Worm (Caenorhabditis elegans) whole organism, midembryonic: ENCODE data around the gene Y79H2A.3.

Source experiments
- T22C8.4 ChIP-seq: fragments of 200-800 bp; sonication (Bioruptor generic); IDR thresholded peaks from 2 replicates; pipeline ENCODE4 v1.3.6; 2022; ENCODE audit warnings: missing genetic modification characterization, missing compliant biosample characterization
- cog-1 ChIP-seq: sonication (generic microtip); optimal IDR thresholded peaks from 2 replicates; lab custom pipeline; 2016; ENCODE audit warnings: missing genetic modification characterization, missing compliant biosample characterization
- flt-1 ChIP-seq: fragments of 200-800 bp; sonication (Bioruptor generic); IDR thresholded peaks from 2 replicates; pipeline ENCODE4 v1.3.6; 2022; ENCODE audit warnings: missing genetic modification characterization, missing compliant biosample characterization
- klf-2 ChIP-seq: fragments of 200-800 bp; sonication (Bioruptor generic); conservative IDR thresholded peaks from 2 replicates; pipeline ENCODE4 v1.3.6; 2022; ENCODE audit warnings: missing genetic modification reagents, missing genetic modification characterization, missing compliant biosample characterization
- med-1 ChIP-seq: sonication (generic microtip); optimal IDR thresholded peaks from 2 replicates; lab custom pipeline; 2017; ENCODE audit warnings: missing genetic modification characterization, mild to moderate bottlenecking, missing compliant biosample characterization, antibody characterized with exemption, missing genetic modification reagents; ENCODE audit not compliant: insufficient read depth
- ref-1 ChIP-seq: fragments of 200-800 bp; sonication (Bioruptor generic); conservative IDR thresholded peaks from 2 replicates; pipeline ENCODE4 v1.3.6; 2022; ENCODE audit warnings: missing genetic modification reagents, missing genetic modification characterization, missing compliant biosample characterization
- tab-1 ChIP-seq: fragments of 200-800 bp; sonication (Bioruptor generic); IDR thresholded peaks from 2 replicates; pipeline ENCODE4 v1.3.6; 2022; ENCODE audit warnings: missing genetic modification characterization, missing compliant biosample characterization
- ztf-23 ChIP-seq: fragments of 200-800 bp; sonication (Bioruptor generic); IDR thresholded peaks from 2 replicates; pipeline ENCODE4 v1.3.6; 2022; ENCODE audit warnings: missing genetic modification reagents, missing genetic modification characterization, missing compliant biosample characterization
- ztf-29 ChIP-seq: fragments of 200-800 bp; sonication (Bioruptor generic); IDR thresholded peaks from 2 replicates; pipeline ENCODE4 v1.3.6; 2022; ENCODE audit warnings: missing genetic modification reagents, missing genetic modification characterization, missing compliant biosample characterization

Y79H2A.3 gene

DNA sequence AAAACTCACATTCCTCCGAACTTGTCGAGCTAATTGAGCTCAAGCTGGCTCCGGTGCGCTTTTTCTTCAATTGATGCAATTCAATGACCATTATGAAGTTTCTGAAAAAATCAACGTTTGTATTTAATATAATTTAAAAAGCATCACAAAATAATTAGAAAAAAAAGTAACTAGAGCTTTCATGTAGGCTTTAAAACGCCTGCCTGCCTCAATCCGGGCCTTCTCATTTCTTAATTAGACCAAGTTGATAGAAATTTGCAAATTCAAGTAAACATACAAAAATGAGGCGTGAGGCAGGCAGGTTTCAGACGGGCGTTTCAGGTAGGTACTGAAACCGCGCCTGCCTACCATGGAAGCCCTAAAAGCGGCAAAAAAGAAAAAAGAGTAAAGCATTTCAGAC lies 49.3 kb downstream of the Y79H2A.3 start, which contains the start of gene Y56A3A.33:
TSS of gene Y56A3A.33 (minus strand) at position 101 of the 400 bp plus-strand sequence.
- TF ChIP-seq tab-1 (GFP tag; lab: Robert Waterston, UW) (no peak), cog-1 (tag; lab: Kevin White, UChicago) (no peak), ref-1 (GFP tag; lab: Robert Waterston, UW) (no peak), klf-2 (GFP tag; lab: Robert Waterston, UW) (no peak), ztf-29 (GFP tag; lab: Robert Waterston, UW) (no peak), T22C8.4 (GFP tag; lab: Robert Waterston, UW) (no peak), flt-1 (GFP tag; lab: Robert Waterston, UW) (no peak), med-1 (no peak), ztf-23 (GFP tag; lab: Robert Waterston, UW) (no peak)

DNA sequence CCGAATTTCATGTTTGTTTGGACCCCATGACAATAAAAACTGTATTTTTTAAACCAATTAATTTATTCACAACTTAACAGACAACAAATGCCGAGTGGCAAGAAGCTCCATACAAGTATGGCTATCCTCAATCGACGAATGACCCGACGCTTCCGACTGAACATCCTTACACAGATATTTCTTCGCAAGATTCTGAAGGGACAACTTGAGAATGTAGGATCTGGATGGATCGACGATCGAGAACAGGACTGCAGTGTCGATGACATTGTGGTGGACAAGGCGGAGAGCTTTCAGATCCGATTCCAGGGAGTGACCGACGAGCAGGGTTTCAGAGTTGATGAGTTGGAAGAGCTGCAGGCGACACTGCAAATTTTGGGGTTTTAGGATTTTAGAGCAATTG lies 52.6 kb downstream of the Y79H2A.3 start:
- no peak for TF ChIP-seq ztf-29 (GFP tag; lab: Robert Waterston, UW)
- no peak for TF ChIP-seq T22C8.4 (GFP tag; lab: Robert Waterston, UW)

DNA sequence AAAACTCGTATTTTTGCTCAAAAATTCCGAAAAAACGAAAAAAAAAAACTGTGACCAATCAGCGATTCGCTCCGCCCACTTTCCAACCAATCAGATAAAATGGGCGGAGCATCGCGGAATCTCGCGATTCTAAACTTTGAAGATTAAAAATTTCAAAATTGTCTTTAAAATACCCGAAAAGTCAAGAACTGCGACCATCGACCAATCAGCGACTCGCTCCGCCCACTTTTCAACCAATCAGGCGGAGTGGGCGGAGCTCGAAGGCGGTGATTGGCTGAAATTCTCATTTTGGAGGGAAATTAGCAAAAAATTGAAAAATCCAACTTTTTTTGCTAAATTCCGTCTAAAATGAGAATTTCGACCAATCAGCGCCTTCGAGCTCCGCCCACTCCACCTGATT lies 56.3 kb downstream of the Y79H2A.3 start:
- TF ChIP-seq tab-1 (GFP tag; lab: Robert Waterston, UW) (no peak), med-1 (no peak), flt-1 (GFP tag; lab: Robert Waterston, UW) (no peak), T22C8.4 (GFP tag; lab: Robert Waterston, UW) (no peak), ref-1 (GFP tag; lab: Robert Waterston, UW) (no peak), ztf-23 (GFP tag; lab: Robert Waterston, UW) (no peak), klf-2 (GFP tag; lab: Robert Waterston, UW) (no peak), cog-1 (tag; lab: Kevin White, UChicago) (no peak), ztf-29 (GFP tag; lab: Robert Waterston, UW) (no peak)

DNA sequence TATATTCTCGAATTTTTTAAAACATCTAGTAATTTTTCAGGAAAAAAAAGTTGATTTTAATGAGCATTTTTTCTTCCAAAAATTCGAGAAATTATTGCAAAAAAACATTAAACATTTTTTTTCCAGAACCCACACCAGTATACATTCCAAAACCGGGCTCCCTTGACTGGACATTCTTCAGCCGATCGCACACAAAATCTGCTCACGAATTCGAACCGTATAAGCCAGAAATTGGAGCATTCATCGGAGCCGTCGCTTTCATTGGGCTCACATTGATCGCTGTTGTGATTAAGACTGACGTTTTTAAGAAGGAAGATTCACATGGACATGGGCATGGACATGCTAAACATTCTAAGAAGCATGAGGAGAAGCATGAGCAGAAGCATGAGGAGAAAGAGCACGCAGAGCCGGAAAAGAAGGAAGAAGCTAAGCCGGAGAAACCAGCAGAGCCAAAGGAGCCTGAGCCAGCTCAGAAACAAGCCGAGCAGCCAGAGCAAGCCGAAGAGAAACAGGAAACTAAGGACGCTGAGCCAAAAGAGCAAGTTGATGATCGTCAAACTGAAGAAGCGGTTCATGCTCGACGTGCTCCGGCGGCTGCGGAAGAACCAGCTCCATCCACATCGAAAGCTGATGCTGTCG lies 60.3 kb downstream of the Y79H2A.3 start:
- TF ChIP-seq ztf-29 (GFP tag; lab: Robert Waterston, UW) = no peak
- TF ChIP-seq ref-1 (GFP tag; lab: Robert Waterston, UW) = no peak
- TF ChIP-seq ztf-23 (GFP tag; lab: Robert Waterston, UW) = no peak
- no peak for TF ChIP-seq klf-2 (GFP tag; lab: Robert Waterston, UW)
- TF ChIP-seq T22C8.4 (GFP tag; lab: Robert Waterston, UW) = no peak
- TF ChIP-seq cog-1 (tag; lab: Kevin White, UChicago) = no peak
- TF ChIP-seq med-1 = no peak
- no peak for TF ChIP-seq flt-1 (GFP tag; lab: Robert Waterston, UW)
- TF ChIP-seq tab-1 (GFP tag; lab: Robert Waterston, UW) = no peak

DNA sequence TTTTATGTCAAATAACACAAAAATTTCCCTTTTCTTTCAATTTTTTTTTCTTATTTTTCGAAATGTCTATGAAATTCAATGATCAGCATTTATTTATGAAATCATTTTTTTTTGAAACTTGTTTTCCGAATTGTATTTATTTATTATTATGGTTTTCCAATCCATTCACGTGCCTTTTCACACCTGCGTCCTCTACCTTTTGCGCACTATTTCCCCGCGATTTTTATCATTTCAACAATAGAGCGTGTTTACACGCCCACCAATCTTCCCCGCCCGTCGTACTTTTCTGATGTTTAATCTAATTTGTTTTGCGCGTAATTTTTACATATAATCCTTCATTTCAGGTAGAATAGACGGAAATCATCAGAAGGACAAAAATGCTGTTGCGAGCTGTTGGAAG lies 62.3 kb downstream of the Y79H2A.3 start, which contains the start of gene wah-1:
TSS of gene wah-1 (plus strand) at position 345 of the 400 bp plus-strand sequence.
- TF ChIP-seq klf-2 (GFP tag; lab: Robert Waterston, UW) (no peak), flt-1 (GFP tag; lab: Robert Waterston, UW) (no peak), tab-1 (GFP tag; lab: Robert Waterston, UW) (no peak), ztf-29 (GFP tag; lab: Robert Waterston, UW) (no peak), T22C8.4 (GFP tag; lab: Robert Waterston, UW) (no peak), cog-1 (tag; lab: Kevin White, UChicago) (no peak), med-1 (no peak), ztf-23 (GFP tag; lab: Robert Waterston, UW) (no peak), ref-1 (GFP tag; lab: Robert Waterston, UW) (no peak)

DNA sequence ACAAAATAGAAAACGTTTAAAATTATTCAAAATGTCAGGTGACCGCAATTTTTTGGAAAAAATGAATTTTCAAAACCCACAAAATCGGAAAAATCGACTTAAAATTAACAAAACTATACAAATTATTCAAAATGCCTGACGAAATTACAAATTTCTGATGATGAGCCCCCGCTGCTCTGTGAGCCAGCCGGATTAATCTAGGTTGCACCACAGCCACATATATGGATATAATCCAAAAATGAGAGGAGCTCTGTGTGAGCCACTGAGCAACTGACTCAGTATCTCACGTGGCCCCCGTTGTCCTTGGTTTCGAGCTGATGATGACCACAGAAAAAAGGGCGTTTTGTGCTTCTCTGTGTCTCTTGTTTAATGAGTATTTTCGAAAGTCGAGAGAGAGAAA lies 67.0 kb downstream of the Y79H2A.3 start:
- TF ChIP-seq T22C8.4 (GFP tag; lab: Robert Waterston, UW) (no peak), ref-1 (GFP tag; lab: Robert Waterston, UW) (no peak), tab-1 (GFP tag; lab: Robert Waterston, UW) (no peak)

DNA sequence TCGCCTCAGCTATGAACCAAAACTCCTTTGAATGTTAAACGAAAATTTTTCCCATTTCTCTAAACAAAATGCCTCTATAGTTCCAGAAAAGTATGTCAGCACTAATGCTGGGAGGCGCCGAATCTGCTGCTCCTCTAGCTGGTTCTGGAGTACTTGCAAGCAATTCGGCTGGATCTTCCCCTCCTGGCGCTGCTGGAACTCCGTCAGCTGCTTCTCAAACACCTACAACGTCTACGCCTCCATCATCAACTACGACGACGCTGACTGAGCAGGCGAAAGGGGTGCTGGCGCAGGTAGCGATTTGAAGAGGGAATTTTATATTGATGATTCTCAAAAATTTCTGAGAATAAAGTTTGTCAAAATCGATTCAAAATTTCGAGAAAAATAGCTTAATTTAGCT lies 69.6 kb downstream of the Y79H2A.3 start:
- TF ChIP-seq flt-1 (GFP tag; lab: Robert Waterston, UW) (no peak), cog-1 (tag; lab: Kevin White, UChicago) (no peak), T22C8.4 (GFP tag; lab: Robert Waterston, UW) (no peak), med-1 (no peak), ref-1 (GFP tag; lab: Robert Waterston, UW) (no peak), klf-2 (GFP tag; lab: Robert Waterston, UW) (no peak), ztf-29 (GFP tag; lab: Robert Waterston, UW) (no peak), tab-1 (GFP tag; lab: Robert Waterston, UW) (no peak), ztf-23 (GFP tag; lab: Robert Waterston, UW) (no peak)

DNA sequence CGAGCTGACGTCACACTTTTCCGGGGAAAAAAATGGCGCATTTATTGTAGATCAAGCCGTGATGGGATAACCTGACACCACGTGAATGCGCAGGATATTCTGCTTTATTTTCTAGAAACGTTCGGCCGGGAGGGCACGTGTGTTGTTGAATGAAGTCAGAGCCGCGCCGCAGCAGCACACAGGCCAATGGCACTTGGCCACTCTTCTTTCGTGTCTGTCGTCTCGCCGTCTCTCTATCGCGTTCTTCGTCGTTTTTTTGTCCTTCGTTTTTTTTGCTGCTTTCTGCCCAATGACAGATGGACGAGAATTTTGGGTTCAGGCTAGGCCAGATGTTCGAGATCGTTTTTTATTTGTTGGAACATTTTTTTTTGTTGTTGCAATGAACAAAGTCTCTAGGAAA lies 70.6 kb downstream of the Y79H2A.3 start:
- TF ChIP-seq klf-2 (GFP tag; lab: Robert Waterston, UW) (no peak), tab-1 (GFP tag; lab: Robert Waterston, UW) (no peak)
